Fruit fly (Drosophila melanogaster) whole organism, embryonic: ENCODE data around the gene loj.
A peak's percentile ranks its signal among the peaks of the same experiment; 100 is the strongest.

Experiments used
- Ada2b ChIP-seq: fragments of 200-800 bp; sonication (Bioruptor generic); IDR thresholded peaks from 2 replicates; pipeline ENCODE4 v1.3.6; 2022; ENCODE audit warnings: missing biosample characterization, missing genetic modification characterization
- B-H1 ChIP-seq: fragments of 200-800 bp; sonication (Bioruptor generic); IDR thresholded peaks from 3 replicates; pipeline ENCODE4 v1.3.6; 2022; ENCODE audit warnings: missing biosample characterization, missing genetic modification characterization
- CG1024 ChIP-seq: fragments of 200-800 bp; sonication (Bioruptor generic); IDR thresholded peaks from 2 replicates; pipeline ENCODE4 v1.3.6; 2022; ENCODE audit warnings: missing biosample characterization, missing genetic modification characterization
- CG10654 ChIP-seq: fragments of 200-800 bp; sonication (Bioruptor generic); optimal IDR thresholded peaks from 2 replicates; lab custom pipeline; 2016; ENCODE audit warnings: missing biosample characterization, missing genetic modification characterization
- CG11560 ChIP-seq: fragments of 200-800 bp; sonication (Bioruptor generic); IDR thresholded peaks from 3 replicates; pipeline ENCODE4 v1.3.6; 2022; ENCODE audit warnings: missing biosample characterization, missing genetic modification characterization
- CG12219 ChIP-seq: fragments of 200-800 bp; sonication (Bioruptor generic); optimal IDR thresholded peaks from 3 replicates; lab custom pipeline; 2018; ENCODE audit warnings: missing biosample characterization, mild to moderate bottlenecking, missing genetic modification characterization
- CG13296 ChIP-seq: fragments of 200-800 bp; sonication (Bioruptor generic); optimal IDR thresholded peaks from 3 replicates; lab custom pipeline; 2018; ENCODE audit warnings: missing biosample characterization, mild to moderate bottlenecking, missing genetic modification characterization
- CG13894 ChIP-seq: fragments of 200-800 bp; sonication (Bioruptor generic); optimal IDR thresholded peaks from 3 replicates; lab custom pipeline; 2018; ENCODE audit warnings: missing biosample characterization, mild to moderate bottlenecking, missing genetic modification characterization, moderate library complexity
- CG15696 ChIP-seq: fragments of 200-800 bp; sonication (Bioruptor generic); optimal IDR thresholded peaks from 2 replicates; lab custom pipeline; 2019; ENCODE audit warnings: missing biosample characterization, mild to moderate bottlenecking, missing genetic modification characterization, moderate library complexity
- CG1832 ChIP-seq: fragments of 200-800 bp; sonication (Bioruptor generic); optimal IDR thresholded peaks from 2 replicates; lab custom pipeline; 2017; ENCODE audit warnings: missing biosample characterization, mild to moderate bottlenecking, missing genetic modification characterization, inconsistent platforms
- CG2129 ChIP-seq: fragments of 200-800 bp; sonication (Bioruptor generic); IDR thresholded peaks from 2 replicates; pipeline ENCODE4 v1.3.6; 2022; ENCODE audit warnings: missing biosample characterization, missing genetic modification characterization; ENCODE audit not compliant: partially characterized antibody
- CG30403 ChIP-seq: fragments of 200-800 bp; sonication (Bioruptor generic); optimal IDR thresholded peaks from 3 replicates; lab custom pipeline; 2016; ENCODE audit warnings: missing biosample characterization, missing genetic modification characterization
- CG31388 ChIP-seq: fragments of 200-800 bp; sonication (Bioruptor generic); optimal IDR thresholded peaks from 2 replicates; lab custom pipeline; 2016; ENCODE audit warnings: missing biosample characterization, missing genetic modification characterization
- CG32772 ChIP-seq: fragments of 200-800 bp; sonication (Bioruptor generic); IDR thresholded peaks from 2 replicates; pipeline ENCODE4 v1.3.6; 2022; ENCODE audit warnings: missing biosample characterization, missing genetic modification characterization
- CG4328 ChIP-seq: fragments of 200-800 bp; sonication (Bioruptor generic); optimal IDR thresholded peaks from 3 replicates; lab custom pipeline; 2017; ENCODE audit warnings: missing biosample characterization, missing genetic modification reagents, missing genetic modification characterization
- CG5180 ChIP-seq: fragments of 200-800 bp; sonication (Bioruptor generic); optimal IDR thresholded peaks from 3 replicates; lab custom pipeline; 2017; ENCODE audit warnings: missing biosample characterization, missing genetic modification characterization, mild to moderate bottlenecking, moderate library complexity, missing genetic modification reagents
- CG5953 ChIP-seq: fragments of 200-800 bp; sonication (Bioruptor generic); IDR thresholded peaks from 2 replicates; pipeline ENCODE4 v1.3.6; 2022; ENCODE audit warnings: missing biosample characterization, missing genetic modification characterization
- CG6175 ChIP-seq: fragments of 200-800 bp; sonication (Bioruptor generic); IDR thresholded peaks from 3 replicates; pipeline ENCODE4 v1.3.6; 2022; ENCODE audit warnings: missing biosample characterization, missing genetic modification characterization
- CG6689 ChIP-seq: fragments of 200-800 bp; sonication (Bioruptor generic); IDR thresholded peaks from 2 replicates; pipeline ENCODE4 v1.3.6; 2022; ENCODE audit warnings: missing biosample characterization, missing genetic modification characterization
- CG6813 ChIP-seq: fragments of 200-800 bp; sonication (Bioruptor generic); optimal IDR thresholded peaks from 2 replicates; lab custom pipeline; 2017; ENCODE audit warnings: missing biosample characterization, missing genetic modification characterization, mild to moderate bottlenecking, moderate library complexity, missing genetic modification reagents
- CG7839 ChIP-seq: fragments of 200-800 bp; sonication (Bioruptor generic); optimal IDR thresholded peaks from 3 replicates; lab custom pipeline; 2018; ENCODE audit warnings: missing biosample characterization, mild to moderate bottlenecking, missing genetic modification characterization, moderate library complexity
- CG7963 ChIP-seq: fragments of 200-800 bp; sonication (Bioruptor generic); IDR thresholded peaks from 3 replicates; pipeline ENCODE4 v1.3.6; 2022; ENCODE audit warnings: missing biosample characterization, missing genetic modification characterization; ENCODE audit not compliant: partially characterized antibody
- CG8924 ChIP-seq: fragments of 200-800 bp; optimal IDR thresholded peaks from 3 replicates; lab custom pipeline; 2019; ENCODE audit warnings: missing biosample characterization, mild to moderate bottlenecking, missing genetic modification characterization, moderate library complexity
- CkIIα-i1 ChIP-seq: fragments of 200-800 bp; sonication (Bioruptor generic); IDR thresholded peaks from 2 replicates; pipeline ENCODE4 v1.3.6; 2022; ENCODE audit warnings: missing biosample characterization, missing genetic modification characterization
- D19A ChIP-seq: fragments of 200-800 bp; optimal IDR thresholded peaks from 3 replicates; lab custom pipeline; 2019; ENCODE audit warnings: missing biosample characterization, mild to moderate bottlenecking, missing genetic modification characterization, moderate library complexity
- Dbx ChIP-seq: fragments of 200-800 bp; sonication (Bioruptor generic); IDR thresholded peaks from 3 replicates; pipeline ENCODE4 v1.3.6; 2022; ENCODE audit warnings: missing biosample characterization, missing genetic modification characterization
- Doc2 ChIP-seq: fragments of 200-800 bp; sonication (Bioruptor generic); IDR thresholded peaks from 2 replicates; pipeline ENCODE4 v1.3.6; 2022; ENCODE audit warnings: missing biosample characterization, missing genetic modification characterization
- Hsf ChIP-seq: fragments of 200-800 bp; sonication (Bioruptor generic); optimal IDR thresholded peaks from 3 replicates; lab custom pipeline; 2016; ENCODE audit warnings: missing biosample characterization, missing genetic modification characterization
- Mad ChIP-seq: fragments of 200-800 bp; sonication (Bioruptor generic); optimal IDR thresholded peaks from 2 replicates; lab custom pipeline; 2016; ENCODE audit warnings: missing biosample characterization, missing genetic modification characterization
- Med ChIP-seq: fragments of 200-800 bp; sonication (Bioruptor generic); peaks from one replicate; lab custom pipeline; 2016; ENCODE audit warnings: missing biosample characterization, missing genetic modification characterization, mild to moderate bottlenecking, inconsistent platforms, moderate library complexity
- NC2α ChIP-seq: fragments of 200-800 bp; sonication (Bioruptor generic); optimal IDR thresholded peaks from 2 replicates; lab custom pipeline; 2016; ENCODE audit warnings: missing biosample characterization, missing genetic modification characterization
- NC2β ChIP-seq: fragments of 200-800 bp; sonication (Bioruptor generic); optimal IDR thresholded peaks from 2 replicates; lab custom pipeline; 2016; ENCODE audit warnings: missing biosample characterization, missing genetic modification characterization
- Poxn ChIP-seq: fragments of 200-800 bp; sonication (Bioruptor generic); IDR thresholded peaks from 2 replicates; pipeline ENCODE4 v1.3.6; 2022; ENCODE audit warnings: missing biosample characterization, missing genetic modification characterization
- TFAM ChIP-seq: fragments of 200-800 bp; sonication (Bioruptor generic); optimal IDR thresholded peaks from 2 replicates; lab custom pipeline; 2017; ENCODE audit warnings: missing biosample characterization, missing genetic modification characterization, inconsistent platforms
- Usf ChIP-seq: fragments of 200-800 bp; sonication (Bioruptor generic); optimal IDR thresholded peaks from 2 replicates; lab custom pipeline; 2017; ENCODE audit warnings: missing genotype, missing biosample characterization, missing genetic modification characterization
- Xbp1 ChIP-seq: fragments of 200-800 bp; sonication (Bioruptor generic); optimal IDR thresholded peaks from 3 replicates; lab custom pipeline; 2016; ENCODE audit warnings: missing biosample characterization, mild to moderate bottlenecking, missing genetic modification characterization
- ap ChIP-seq: fragments of 200-800 bp; sonication (Bioruptor generic); IDR thresholded peaks from 2 replicates; pipeline ENCODE4 v1.3.6; 2022; ENCODE audit warnings: missing biosample characterization, missing genetic modification characterization
- da ChIP-seq: fragments of 200-800 bp; sonication (Bioruptor generic); optimal IDR thresholded peaks from 2 replicates; lab custom pipeline; 2016; ENCODE audit warnings: missing biosample characterization, missing genetic modification characterization
- dan ChIP-seq: fragments of 200-800 bp; sonication (Bioruptor generic); IDR thresholded peaks from 2 replicates; pipeline ENCODE4 v1.3.6; 2022; ENCODE audit warnings: missing biosample characterization, missing genetic modification characterization
- dysf ChIP-seq: fragments of 200-800 bp; sonication (Bioruptor generic); IDR thresholded peaks from 3 replicates; pipeline ENCODE4 v1.3.6; 2022; ENCODE audit warnings: missing biosample characterization, missing genetic modification characterization
- ems ChIP-seq: fragments of 200-800 bp; sonication (Bioruptor generic); optimal IDR thresholded peaks from 3 replicates; lab custom pipeline; 2016; ENCODE audit warnings: missing biosample characterization, missing genetic modification characterization
- en ChIP-seq: fragments of 200-800 bp; sonication (Bioruptor generic); optimal IDR thresholded peaks from 2 replicates; lab custom pipeline; 2016; ENCODE audit warnings: missing biosample characterization, missing genetic modification characterization
- esg ChIP-seq: fragments of 200-800 bp; sonication (Bioruptor generic); conservative IDR thresholded peaks from 2 replicates; pipeline ENCODE4 v1.3.6; 2022; ENCODE audit warnings: missing biosample characterization, missing genetic modification characterization
- pum ChIP-seq: fragments of 200-800 bp; sonication (Bioruptor generic); optimal IDR thresholded peaks from 2 replicates; lab custom pipeline; 2016; ENCODE audit warnings: missing biosample characterization, missing genetic modification characterization
- repo ChIP-seq: fragments of 200-800 bp; sonication (Bioruptor generic); optimal IDR thresholded peaks from 2 replicates; lab custom pipeline; 2016; ENCODE audit warnings: missing biosample characterization, missing genetic modification characterization
- sc ChIP-seq, 3 experiments: fragments of >200 bp in 2 of 3; fragments of 200-800 bp in 1 of 3; sonication (Bioruptor generic) in 1 of 3; optimal IDR thresholded peaks; 2 replicates in 2 of 3; 3 replicates in 1 of 3; lab custom pipeline; 2017; ENCODE audit warnings: mild to moderate bottlenecking in 1 of 3, missing biosample characterization in 1 of 3, missing genetic modification characterization in 1 of 3, missing genetic modification reagents in 1 of 3
- stc ChIP-seq: fragments of 200-800 bp; sonication (Bioruptor generic); IDR thresholded peaks from 2 replicates; pipeline ENCODE4 v1.3.6; 2022; ENCODE audit warnings: missing biosample characterization, missing genetic modification characterization
- sug ChIP-seq: fragments of 200-800 bp; optimal IDR thresholded peaks from 2 replicates; lab custom pipeline; 2019; ENCODE audit warnings: missing biosample characterization, mild to moderate bottlenecking, missing genetic modification characterization, moderate library complexity
- zfh2 ChIP-seq: fragments of 200-800 bp; sonication (Bioruptor generic); optimal IDR thresholded peaks from 2 replicates; lab custom pipeline; 2016; ENCODE audit warnings: missing biosample characterization, missing genetic modification characterization

Gene loj

dm6 chr3L:6124616-6125408 lies 30.0 kb downstream of the loj start (continued):
- TF ChIP-seq Poxn (no peak), CG5180 (GFP tag; lab: Kevin White, UChicago) (peak; percentile 39), NC2β (GFP tag; lab: Kevin White, UChicago) (peak; percentile 50), CG8924 (no peak), CG30403 (peak; percentile 53), zfh2 (GFP tag; lab: Kevin White, UChicago) (no peak), CG1832 (GFP tag; lab: Kevin White, UChicago) (no peak), pum (GFP tag; lab: Kevin White, UChicago) (no peak), Xbp1 (GFP tag; lab: Kevin White, UChicago) (peak; percentile 60), CG12219 (GFP tag; lab: Kevin White, UChicago) (peak; percentile 76), TFAM (GFP tag; lab: Kevin White, UChicago) (peak; percentile 56), sc (optimal IDR thresholded peaks at IDR 0.05; lab: Kevin White, UChicago) (no peak), sc (GFP tag; optimal IDR thresholded peaks at IDR 0.05; lab: Kevin White, UChicago) (peak; percentile 29), CG2129 (no peak), da (GFP tag; lab: Kevin White, UChicago) (peak; percentile 43), Dbx (GFP tag; lab: Robert Waterston, UW) (peak; percentile 83), Hsf (peak; percentile 53), Mad (GFP tag; lab: Kevin White, UChicago) (peak; percentile 27), ap (peak; percentile 61), CG13894 (tag; lab: Kevin White, UChicago) (no peak), repo (GFP tag; lab: Kevin White, UChicago) (peak; percentile 64), CG13296 (GFP tag; lab: Kevin White, UChicago) (peak; percentile 85), CkIIα-i1 (GFP tag; lab: Robert Waterston, UW) (no peak; the same call in 1 of the 2 replicates), CG11560 (tag; lab: Robert Waterston, UW) (no peak), CG32772 (GFP tag; lab: Robert Waterston, UW) (no peak; the same call in 1 of the 2 replicates), CG5953 (GFP tag; lab: Robert Waterston, UW) (peak; percentile 79), Ada2b (peak; percentile 69; the same call in 1 of the 2 replicates), dysf (GFP tag; lab: Robert Waterston, UW) (peak; percentile 79; the same call in 2 of the 3 replicates), stc (GFP tag; lab: Robert Waterston, UW) (peak; percentile 89), Med (peak; percentile 97), CG15696 (tag; lab: Kevin White, UChicago) (peak; percentile 35), CG7963 (no peak), CG6689 (GFP tag; lab: Robert Waterston, UW) (peak; percentile 66), sug (tag; lab: Kevin White, UChicago) (no peak), NC2α (GFP tag; lab: Kevin White, UChicago) (peak; percentile 23), B-H1 (GFP tag; lab: Robert Waterston, UW) (peak; percentile 70; the same call in 2 of the 3 replicates), CG6813 (GFP tag; lab: Kevin White, UChicago) (peak; percentile 90), esg (peak; percentile 25), CG31388 (no peak), dan (no peak), Usf (GFP tag; lab: Kevin White, UChicago) (peak; percentile 6), CG4328 (GFP tag; lab: Kevin White, UChicago) (peak; percentile 81), CG6175 (GFP tag; lab: Robert Waterston, UW) (peak; percentile 81), Doc2 (no peak), D19A (peak; percentile 24), CG1024 (peak; percentile 89), CG10654 (peak; percentile 75), ems (GFP tag; lab: Kevin White, UChicago) (peak; percentile 65), CG7839 (tag; lab: Kevin White, UChicago) (peak; percentile 63), en (peak; percentile 77)
